Worm (Caenorhabditis elegans) whole organism, L4 larva: ENCODE results near the gene meg-2.

ENCODE experiments used
- D1046.2 ChIP-seq: fragments of 200-800 bp; sonication (Bioruptor generic); IDR thresholded peaks from 2 replicates; pipeline ENCODE4 v1.3.6; 2022; ENCODE audit warnings: missing genetic modification characterization, missing compliant biosample characterization
- F26F4.8 ChIP-seq: fragments of 200-800 bp; sonication (Bioruptor generic); conservative IDR thresholded peaks from 2 replicates; pipeline ENCODE4 v1.3.6; 2022; ENCODE audit warnings: missing genetic modification characterization, missing compliant biosample characterization
- F44E2.7 ChIP-seq: fragments of 200-800 bp; sonication (Bioruptor generic); IDR thresholded peaks from 2 replicates; pipeline ENCODE4 v2.1.2; 2022; ENCODE audit warnings: missing genetic modification characterization, missing compliant biosample characterization
- F49E8.2 ChIP-seq: sonication (generic microtip); optimal IDR thresholded peaks from 2 replicates; lab custom pipeline; 2016; ENCODE audit warnings: missing compliant biosample characterization, mild to moderate bottlenecking, missing genetic modification characterization, borderline replicate concordance
- R02D3.7 ChIP-seq: fragments of 150-350 bp; sonication (generic microtip); optimal IDR thresholded peaks from 3 replicates; lab custom pipeline; 2014; ENCODE audit warnings: missing biosample characterization, missing genetic modification characterization
- T20F7.1 ChIP-seq: fragments of 200-800 bp; sonication (Bioruptor generic); optimal IDR thresholded peaks from 2 replicates; lab custom pipeline; 2018; ENCODE audit warnings: mild to moderate bottlenecking, missing genetic modification characterization, missing compliant biosample characterization
- T26A8.4 ChIP-seq: fragments of 200-800 bp; sonication (Bioruptor generic); IDR thresholded peaks from 2 replicates; pipeline ENCODE4 v1.3.6; 2022; ENCODE audit warnings: missing genetic modification characterization, missing compliant biosample characterization
- Y105C5A.15 ChIP-seq: fragments of 200-800 bp; sonication (Bioruptor generic); IDR thresholded peaks from 2 replicates; pipeline ENCODE4 v1.3.6; 2022; ENCODE audit warnings: missing genetic modification characterization, missing compliant biosample characterization
- aha-1 ChIP-seq: fragments of 150-350 bp; peaks from one replicate; lab custom pipeline; 2014; ENCODE audit warnings: missing biosample characterization, missing genetic modification characterization
- aly-2 ChIP-seq: sonication (generic microtip); optimal IDR thresholded peaks from 2 replicates; lab custom pipeline; 2018; ENCODE audit warnings: missing biosample characterization, missing genetic modification characterization
- attf-4 ChIP-seq: sonication (generic microtip); optimal IDR thresholded peaks from 3 replicates; lab custom pipeline; 2017; ENCODE audit warnings: missing biosample characterization, missing genetic modification characterization
- ceh-82 ChIP-seq: sonication (generic microtip); optimal IDR thresholded peaks from 2 replicates; lab custom pipeline; 2017; ENCODE audit warnings: missing biosample characterization, missing genetic modification characterization
- ctbp-1 ChIP-seq: fragments of 200-800 bp; sonication (Bioruptor generic); IDR thresholded peaks from 2 replicates; pipeline ENCODE4 v1.3.6; 2022; ENCODE audit warnings: missing genetic modification reagents, missing genetic modification characterization, missing compliant biosample characterization
- daf-19 ChIP-seq: fragments of 200-800 bp; sonication (Bioruptor generic); conservative IDR thresholded peaks from 2 replicates; pipeline ENCODE4 v1.3.6; 2022; ENCODE audit warnings: missing genetic modification characterization, missing compliant biosample characterization
- daf-8 ChIP-seq: fragments of 200-800 bp; sonication (Bioruptor generic); IDR thresholded peaks from 2 replicates; pipeline ENCODE4 v1.3.6; 2022; ENCODE audit warnings: missing genetic modification characterization, missing compliant biosample characterization
- dmd-6 ChIP-seq: fragments of 200-800 bp; sonication (Bioruptor generic); IDR thresholded peaks from 2 replicates; pipeline ENCODE4 v1.3.6; 2022; ENCODE audit warnings: missing genetic modification reagents, missing genetic modification characterization, missing compliant biosample characterization
- dpl-1 ChIP-seq: fragments of 150-350 bp; optimal IDR thresholded peaks from 2 replicates; lab custom pipeline; 2014; ENCODE audit warnings: missing biosample characterization, missing genetic modification reagents, missing genetic modification characterization
- dve-1 ChIP-seq: sonication (generic microtip); optimal IDR thresholded peaks from 2 replicates; lab custom pipeline; 2017; ENCODE audit warnings: antibody characterized with exemption, mild to moderate bottlenecking, missing genetic modification characterization, missing compliant biosample characterization; ENCODE audit not compliant: insufficient read depth
- egl-43 ChIP-seq: fragments of 200-800 bp; sonication (Bioruptor generic); IDR thresholded peaks from 2 replicates; pipeline ENCODE4 v1.3.6; 2022; ENCODE audit warnings: missing genetic modification reagents, missing genetic modification characterization, missing compliant biosample characterization
- fkh-10 ChIP-seq: fragments of 150-350 bp; optimal IDR thresholded peaks from 2 replicates; lab custom pipeline; 2014; ENCODE audit warnings: missing biosample characterization, missing genetic modification reagents, missing genetic modification characterization
- hlh-11 ChIP-seq: fragments of 200-800 bp; sonication (Bioruptor generic); optimal IDR thresholded peaks from 2 replicates; lab custom pipeline; 2018; ENCODE audit warnings: mild to moderate bottlenecking, missing genetic modification characterization, missing compliant biosample characterization
- hlh-30 ChIP-seq: sonication (generic microtip); optimal IDR thresholded peaks from 2 replicates; lab custom pipeline; 2017; ENCODE audit warnings: antibody characterized with exemption, mild to moderate bottlenecking, missing genetic modification characterization, missing compliant biosample characterization; ENCODE audit not compliant: insufficient read depth
- hmg-1.1 ChIP-seq: fragments of 200-800 bp; sonication (Bioruptor generic); IDR thresholded peaks from 2 replicates; pipeline ENCODE4 v1.3.6; 2022; ENCODE audit warnings: missing genetic modification reagents, missing genetic modification characterization, missing compliant biosample characterization
- lim-7 ChIP-seq: fragments of 200-800 bp; sonication (Bioruptor generic); IDR thresholded peaks from 2 replicates; pipeline ENCODE4 v1.3.6; 2022; ENCODE audit warnings: missing genetic modification characterization, missing compliant biosample characterization
- lin-1 ChIP-seq: fragments of 200-800 bp; sonication (Bioruptor generic); IDR thresholded peaks from 2 replicates; pipeline ENCODE4 v1.3.6; 2022; ENCODE audit warnings: missing genetic modification reagents, missing genetic modification characterization, missing compliant biosample characterization
- lin-13 ChIP-seq: fragments of 150-350 bp; optimal IDR thresholded peaks from 2 replicates; lab custom pipeline; 2014; ENCODE audit warnings: missing biosample characterization, missing genetic modification reagents, missing genetic modification characterization
- lin-15B ChIP-seq: fragments of 150-350 bp; sonication (generic microtip); optimal IDR thresholded peaks from 3 replicates; lab custom pipeline; 2014; ENCODE audit warnings: missing biosample characterization, missing genetic modification characterization
- lin-38 ChIP-seq: fragments of 200-800 bp; sonication (Bioruptor generic); IDR thresholded peaks from 2 replicates; pipeline ENCODE4 v1.3.6; 2022; ENCODE audit warnings: missing genetic modification reagents, missing genetic modification characterization, missing compliant biosample characterization
- mdl-1 ChIP-seq, 2 experiments: fragments of 150-350 bp in 1 of 2; sonication (generic microtip) in 1 of 2; optimal IDR thresholded peaks; 2 replicates each; lab custom pipeline; 2014 to 2017; ENCODE audit warnings: missing biosample characterization in 2 of 2, missing genetic modification characterization in 2 of 2
- mep-1 ChIP-seq: fragments of 150-350 bp; sonication (generic microtip); optimal IDR thresholded peaks from 3 replicates; lab custom pipeline; 2014; ENCODE audit warnings: missing biosample characterization, missing genetic modification characterization
- nhr-10 ChIP-seq: fragments of 150-350 bp; optimal IDR thresholded peaks from 2 replicates; lab custom pipeline; 2014; ENCODE audit warnings: missing biosample characterization, missing genetic modification characterization
- nhr-11 ChIP-seq: fragments of 150-350 bp; optimal IDR thresholded peaks from 2 replicates; lab custom pipeline; 2014; ENCODE audit warnings: missing biosample characterization, missing genetic modification characterization
- nhr-25 ChIP-seq: sonication (generic microtip); optimal IDR thresholded peaks from 2 replicates; lab custom pipeline; 2017; ENCODE audit warnings: missing genetic modification characterization, mild to moderate bottlenecking, missing compliant biosample characterization, antibody characterized with exemption, moderate library complexity, borderline replicate concordance; ENCODE audit not compliant: insufficient read depth
- nhr-41 ChIP-seq: fragments of 200-800 bp; sonication (Bioruptor generic); IDR thresholded peaks from 2 replicates; pipeline ENCODE4 v1.3.6; 2022; ENCODE audit warnings: missing genetic modification reagents, missing genetic modification characterization, missing compliant biosample characterization
- nhr-42 ChIP-seq: fragments of 200-800 bp; sonication (Bioruptor generic); IDR thresholded peaks from 2 replicates; pipeline ENCODE4 v1.3.6; 2022; ENCODE audit warnings: missing genetic modification characterization, missing compliant biosample characterization
- nhr-48 ChIP-seq: sonication (generic microtip); optimal IDR thresholded peaks from 2 replicates; lab custom pipeline; 2016; ENCODE audit warnings: mild to moderate bottlenecking, missing genetic modification characterization, missing compliant biosample characterization
- nhr-6 ChIP-seq: fragments of 150-350 bp; optimal IDR thresholded peaks from 2 replicates; lab custom pipeline; 2014; ENCODE audit warnings: missing biosample characterization, missing genetic modification characterization
- pha-4 ChIP-seq, 2 experiments: fragments of 150-350 bp in 1 of 2; fragments of 200-800 bp in 1 of 2; sonication (Bioruptor generic) in 1 of 2; IDR thresholded peaks in 1 of 2; optimal IDR thresholded peaks in 1 of 2; 2 replicates each; pipeline versions ENCODE4 v1.3.6 to Lab custom; 2014 to 2022; ENCODE audit warnings: missing genetic modification characterization in 2 of 2, missing genetic modification reagents in 2 of 2, missing biosample characterization in 1 of 2, missing compliant biosample characterization in 1 of 2
- pqm-1 ChIP-seq: sonication (generic microtip); optimal IDR thresholded peaks from 2 replicates; lab custom pipeline; 2017; ENCODE audit warnings: missing biosample characterization, missing genetic modification characterization
- rbr-2 ChIP-seq: sonication (generic microtip); optimal IDR thresholded peaks from 2 replicates; lab custom pipeline; 2016; ENCODE audit warnings: missing genotype, missing genetic modification characterization, missing compliant biosample characterization
- saeg-2 ChIP-seq: fragments of 200-800 bp; sonication (Bioruptor generic); IDR thresholded peaks from 2 replicates; pipeline ENCODE4 v1.3.6; 2022; ENCODE audit warnings: missing genetic modification reagents, missing genetic modification characterization, missing compliant biosample characterization
- sdz-12 ChIP-seq: fragments of 200-800 bp; sonication (Bioruptor generic); optimal IDR thresholded peaks from 2 replicates; lab custom pipeline; 2018; ENCODE audit warnings: mild to moderate bottlenecking, missing genetic modification characterization, missing compliant biosample characterization
- snpc-1.2 ChIP-seq: fragments of 200-800 bp; sonication (Bioruptor generic); IDR thresholded peaks from 2 replicates; pipeline ENCODE4 v1.3.6; 2022; ENCODE audit warnings: missing genetic modification reagents, missing genetic modification characterization, missing compliant biosample characterization
- tra-1 ChIP-seq: fragments of 200-800 bp; sonication (Bioruptor generic); IDR thresholded peaks from 2 replicates; pipeline ENCODE4 v1.3.6; 2022; ENCODE audit warnings: missing genetic modification reagents, missing genetic modification characterization, missing compliant biosample characterization
- unc-39 ChIP-seq: sonication (generic microtip); optimal IDR thresholded peaks from 2 replicates; lab custom pipeline; 2017; ENCODE audit warnings: missing biosample characterization, missing genetic modification characterization
- unc-62 ChIP-seq, 3 experiments: fragments of 150-350 bp in 1 of 3; sonication (generic microtip); optimal IDR thresholded peaks in 2 of 3; peaks in 1 of 3; 1 replicate in 1 of 3; 2 replicates in 2 of 3; lab custom pipeline; 2014 to 2017; ENCODE audit warnings: missing biosample characterization in 3 of 3, missing genetic modification characterization in 3 of 3, missing genetic modification reagents in 3 of 3, missing genotype in 1 of 3
- zag-1 ChIP-seq: fragments of 150-350 bp; optimal IDR thresholded peaks from 2 replicates; lab custom pipeline; 2014; ENCODE audit warnings: missing biosample characterization, missing genetic modification characterization
- zfp-3 ChIP-seq: fragments of 200-800 bp; sonication (Bioruptor generic); conservative IDR thresholded peaks from 2 replicates; pipeline ENCODE4 v1.3.6; 2022; ENCODE audit warnings: missing genetic modification reagents, missing genetic modification characterization, missing compliant biosample characterization
- zip-2 ChIP-seq: fragments of 150-350 bp; optimal IDR thresholded peaks from 2 replicates; lab custom pipeline; 2014; ENCODE audit warnings: missing biosample characterization, missing genetic modification characterization

meg-2 gene

ce11 chrX:13946693-13947583 lies 21.0 kb upstream of the meg-2 start (continued):
- TF ChIP-seq daf-19 (no peak), F49E8.2 (tag; lab: Kevin White, UChicago) (no peak), lin-13 (no peak), pha-4 (GFP tag; IDR thresholded peaks at IDR 0.05; lab: Robert Waterston, UW) (no peak), pha-4 (tag; optimal IDR thresholded peaks at IDR 0.05; lab: Kevin White, UChicago) (no peak), attf-4 (tag; lab: Kevin White, UChicago) (no peak), T20F7.1 (no peak), aly-2 (no peak), unc-39 (no peak), egl-43 (0 out of 2 replicates have a peak, but pooled peaks have one; percentile 29), lin-1 (no peak), tra-1 (GFP tag; lab: Robert Waterston, UW) (0 out of 2 replicates have a peak, but pooled peaks have one; percentile 16), rbr-2 (tag; lab: Kevin White, UChicago) (no peak), mep-1 (tag; lab: Kevin White, UChicago) (peak; percentile 14), lin-38 (GFP tag; lab: Robert Waterston, UW) (0 out of 2 replicates have a peak, but pooled peaks have one; percentile 14), Y105C5A.15 (GFP tag; lab: Robert Waterston, UW) (no peak), unc-62 (GFP tag; optimal IDR thresholded peaks at IDR 0.05 in 1 of 2; lab: Kevin White, UChicago) (peak in 1 of 2 experiments; percentile 59), unc-62 (tag; optimal IDR thresholded peaks at IDR 0.05; lab: Kevin White, UChicago) (no peak), dve-1 (tag; lab: Kevin White, UChicago) (peak; percentile 48), lim-7 (GFP tag; lab: Robert Waterston, UW) (0 out of 2 replicates have a peak, but pooled peaks have one; percentile 55), F26F4.8 (GFP tag; lab: Robert Waterston, UW) (no peak), F44E2.7 (GFP tag; lab: Robert Waterston, UW) (no peak), nhr-11 (tag; lab: Kevin White, UChicago) (no peak), zag-1 (tag; lab: Kevin White, UChicago) (no peak), fkh-10 (GFP tag; lab: Kevin White, UChicago) (no peak), nhr-10 (tag; lab: Kevin White, UChicago) (no peak), pqm-1 (tag; lab: Kevin White, UChicago) (peak; percentile 57), nhr-6 (tag; lab: Kevin White, UChicago) (no peak), daf-8 (no peak), lin-15B (tag; lab: Kevin White, UChicago) (no peak), R02D3.7 (tag; lab: Kevin White, UChicago) (no peak), snpc-1.2 (GFP tag; lab: Robert Waterston, UW) (peak; percentile 75), ctbp-1 (no peak), saeg-2 (GFP tag; lab: Robert Waterston, UW) (no peak), nhr-42 (GFP tag; lab: Robert Waterston, UW) (no peak), T26A8.4 (no peak), sdz-12 (GFP tag; lab: Kevin White, UChicago) (no peak), nhr-48 (tag; lab: Kevin White, UChicago) (no peak), D1046.2 (GFP tag; lab: Robert Waterston, UW) (no peak), ceh-82 (no peak), nhr-41 (no peak), zfp-3 (GFP tag; lab: Robert Waterston, UW) (no peak), hmg-1.1 (GFP tag; lab: Robert Waterston, UW) (no peak), dmd-6 (GFP tag; lab: Robert Waterston, UW) (peak; percentile 69), hlh-30 (tag; lab: Kevin White, UChicago) (no peak), mdl-1 (tag; optimal IDR thresholded peaks at IDR 0.05; lab: Kevin White, UChicago) (no peak), zip-2 (tag; lab: Kevin White, UChicago) (no peak), dpl-1 (no peak), aha-1 (no peak), hlh-11 (peak; percentile 55), nhr-25 (tag; lab: Kevin White, UChicago) (no peak)
